Fruit fly (Drosophila melanogaster) whole organism, wandering third instar larva: ENCODE results near the gene SMC5.

Experiments
- CrebA ChIP-seq: fragments of 200-800 bp; sonication (Bioruptor generic); optimal IDR thresholded peaks from 2 replicates; lab custom pipeline; 2016; ENCODE audit warnings: missing biosample characterization, mild to moderate bottlenecking, missing genetic modification characterization, borderline replicate concordance
- GATAd ChIP-seq: sonication (Bioruptor generic); optimal IDR thresholded peaks from 2 replicates; lab custom pipeline; 2016; ENCODE audit warnings: missing biosample characterization, missing genetic modification characterization
- Myc ChIP-seq: fragments of >200 bp; optimal IDR thresholded peaks from 2 replicates; lab custom pipeline; 2017
- OdsH ChIP-seq: fragments of 200-800 bp; sonication (Bioruptor generic); optimal IDR thresholded peaks from 2 replicates; lab custom pipeline; 2016; ENCODE audit warnings: missing biosample characterization, mild to moderate bottlenecking, missing genetic modification characterization
- Rel ChIP-seq, 2 experiments: fragments of 200-800 bp; sonication (Bioruptor generic) in 1 of 2; optimal IDR thresholded peaks; 2 replicates in 1 of 2; 3 replicates in 1 of 2; lab custom pipeline; 2016 to 2019; ENCODE audit warnings: mild to moderate bottlenecking in 2 of 2, missing biosample characterization in 2 of 2, missing genetic modification characterization in 2 of 2, moderate library complexity in 1 of 2
- pan ChIP-seq: fragments of >200 bp; optimal IDR thresholded peaks from 2 replicates; lab custom pipeline; 2017
- sage ChIP-seq: fragments of 200-800 bp; sonication (Bioruptor generic); optimal IDR thresholded peaks from 2 replicates; lab custom pipeline; 2016; ENCODE audit warnings: missing biosample characterization, mild to moderate bottlenecking, missing genetic modification characterization

dm6 chr3L:21574296-21574745, 5.3 kb downstream of the SMC5 start:
- TF ChIP-seq Rel (GFP tag; optimal IDR thresholded peaks at IDR 0.05; lab: Kevin White, UChicago) (no peak), Rel (tag; optimal IDR thresholded peaks at IDR 0.05; lab: Kevin White, UChicago) (no peak), GATAd (GFP tag; lab: Kevin White, UChicago) (no peak), pan (lab: Kevin White, UChicago) (no peak), Myc (lab: Kevin White, UChicago) (peak; percentile 59), CrebA (GFP tag; lab: Kevin White, UChicago) (no peak), sage (GFP tag; lab: Kevin White, UChicago) (no peak), OdsH (GFP tag; lab: Kevin White, UChicago) (no peak)
